Worm (Caenorhabditis elegans) whole organism, L1 larva: ENCODE results near the gene cyp-14A1.

Experiments
- blmp-1 ChIP-seq: fragments of 150-350 bp; optimal IDR thresholded peaks from 2 replicates; lab custom pipeline; 2014; ENCODE audit warnings: missing biosample characterization, missing genetic modification characterization
- efl-1 ChIP-seq, 4 experiments: fragments of 150-350 bp; optimal IDR thresholded peaks in 3 of 4; peaks in 1 of 4; 1 replicate in 1 of 4; 2 replicates in 3 of 4; lab custom pipeline; 2014; ENCODE audit warnings: missing biosample characterization in 2 of 4, missing genetic modification characterization in 2 of 4, missing genetic modification reagents in 2 of 4
- efl-3 ChIP-seq: fragments of 200-800 bp; sonication (Bioruptor generic); optimal IDR thresholded peaks from 2 replicates; lab custom pipeline; 2018; ENCODE audit warnings: mild to moderate bottlenecking, missing genetic modification characterization, missing compliant biosample characterization
- fkh-10 ChIP-seq: sonication (generic microtip); optimal IDR thresholded peaks from 2 replicates; lab custom pipeline; 2017; ENCODE audit warnings: missing biosample characterization, missing genetic modification reagents, missing genetic modification characterization
- hlh-4 ChIP-seq: sonication (generic microtip); optimal IDR thresholded peaks from 2 replicates; lab custom pipeline; 2016; ENCODE audit warnings: mild to moderate bottlenecking, missing genetic modification characterization, missing compliant biosample characterization
- hpl-2 ChIP-seq: fragments of 150-350 bp; optimal IDR thresholded peaks from 2 replicates; lab custom pipeline; 2014; ENCODE audit warnings: missing biosample characterization, missing genetic modification reagents, missing genetic modification characterization
- jun-1 ChIP-seq: fragments of 150-350 bp; optimal IDR thresholded peaks from 2 replicates; lab custom pipeline; 2014; ENCODE audit warnings: missing biosample characterization, missing genetic modification reagents, missing genetic modification characterization
- lin-14 ChIP-seq: fragments of 200-800 bp; sonication (Bioruptor generic); optimal IDR thresholded peaks from 2 replicates; lab custom pipeline; 2018; ENCODE audit warnings: mild to moderate bottlenecking, missing genetic modification characterization, moderate library complexity, missing compliant biosample characterization
- lin-35 ChIP-seq, 2 experiments: fragments of 150-350 bp; optimal IDR thresholded peaks; 2 replicates each; lab custom pipeline; 2014; ENCODE audit warnings: missing biosample characterization in 2 of 2, missing genetic modification characterization in 2 of 2, missing genetic modification reagents in 2 of 2
- lsy-2 ChIP-seq, 2 experiments: fragments of 150-350 bp; optimal IDR thresholded peaks; 2 replicates each; lab custom pipeline; 2014; ENCODE audit warnings: missing biosample characterization in 2 of 2, missing genetic modification characterization in 2 of 2
- mab-9 ChIP-seq: fragments of 200-800 bp; sonication (Bioruptor generic); IDR thresholded peaks from 2 replicates; pipeline ENCODE4 v1.3.6; 2022; ENCODE audit warnings: missing genetic modification reagents, missing genetic modification characterization, missing compliant biosample characterization
- mef-2 ChIP-seq: fragments of 150-350 bp; optimal IDR thresholded peaks from 2 replicates; lab custom pipeline; 2014; ENCODE audit warnings: missing biosample characterization, missing genetic modification characterization
- mep-1 ChIP-seq: fragments of 150-350 bp; optimal IDR thresholded peaks from 2 replicates; lab custom pipeline; 2014; ENCODE audit warnings: missing biosample characterization, missing genetic modification characterization
- nhr-19 ChIP-seq: fragments of 200-800 bp; sonication (Bioruptor generic); conservative IDR thresholded peaks from 2 replicates; pipeline ENCODE4 v1.3.6; 2022; ENCODE audit warnings: missing genetic modification characterization, missing compliant biosample characterization
- nhr-20 ChIP-seq: sonication (generic microtip); optimal IDR thresholded peaks from 2 replicates; lab custom pipeline; 2016; ENCODE audit warnings: mild to moderate bottlenecking, missing genetic modification characterization, missing compliant biosample characterization
- nhr-47 ChIP-seq: sonication (generic microtip); optimal IDR thresholded peaks from 2 replicates; lab custom pipeline; 2016; ENCODE audit warnings: mild to moderate bottlenecking, missing genetic modification characterization, moderate library complexity, missing compliant biosample characterization
- nhr-71 ChIP-seq: sonication (generic microtip); optimal IDR thresholded peaks from 2 replicates; lab custom pipeline; 2016; ENCODE audit warnings: mild to moderate bottlenecking, missing genetic modification characterization, moderate library complexity, missing compliant biosample characterization
- nhr-76 ChIP-seq: sonication (generic microtip); optimal IDR thresholded peaks from 2 replicates; lab custom pipeline; 2017; ENCODE audit warnings: missing biosample characterization, missing genetic modification characterization
- nhr-85 ChIP-seq: sonication (generic microtip); peaks from one replicate; lab custom pipeline; 2016; ENCODE audit warnings: missing genetic modification characterization, inconsistent platforms, missing compliant biosample characterization
- pag-3 ChIP-seq: sonication (generic microtip); optimal IDR thresholded peaks from 2 replicates; lab custom pipeline; 2017; ENCODE audit warnings: missing genetic modification characterization, mild to moderate bottlenecking, missing compliant biosample characterization, antibody characterized with exemption, borderline replicate concordance; ENCODE audit not compliant: insufficient read depth
- pax-3 ChIP-seq: fragments of 200-800 bp; sonication (Bioruptor generic); optimal IDR thresholded peaks from 2 replicates; lab custom pipeline; 2018; ENCODE audit warnings: mild to moderate bottlenecking, missing genetic modification characterization, moderate library complexity, missing compliant biosample characterization
- pqm-1 ChIP-seq: sonication (generic microtip); optimal IDR thresholded peaks from 3 replicates; lab custom pipeline; 2017; ENCODE audit warnings: missing biosample characterization, missing genetic modification characterization
- rnt-1 ChIP-seq: sonication (generic microtip); optimal IDR thresholded peaks from 2 replicates; lab custom pipeline; 2016; ENCODE audit warnings: mild to moderate bottlenecking, missing genetic modification characterization, moderate library complexity, missing compliant biosample characterization
- snpc-4 ChIP-seq: fragments of 150-350 bp; optimal IDR thresholded peaks from 2 replicates; lab custom pipeline; 2014; ENCODE audit warnings: missing biosample characterization, missing genetic modification characterization
- unc-130 ChIP-seq: fragments of 150-350 bp; optimal IDR thresholded peaks from 2 replicates; lab custom pipeline; 2017; ENCODE audit warnings: missing biosample characterization, missing genetic modification characterization, inconsistent platforms
- unc-86 ChIP-seq: sonication (generic microtip); optimal IDR thresholded peaks from 2 replicates; lab custom pipeline; 2016; ENCODE audit warnings: missing genetic modification characterization, missing compliant biosample characterization
- xbp-1 ChIP-seq: sonication (generic microtip); optimal IDR thresholded peaks from 2 replicates; lab custom pipeline; 2016; ENCODE audit warnings: missing genetic modification characterization, missing compliant biosample characterization
- zip-4 ChIP-seq: fragments of 200-800 bp; sonication (Bioruptor generic); optimal IDR thresholded peaks from 2 replicates; lab custom pipeline; 2018; ENCODE audit warnings: mild to moderate bottlenecking, missing genetic modification characterization, moderate library complexity, missing compliant biosample characterization
- ztf-4 ChIP-seq: fragments of 150-350 bp; optimal IDR thresholded peaks from 2 replicates; lab custom pipeline; 2014; ENCODE audit warnings: missing biosample characterization, missing genetic modification characterization

The cyp-14A1 gene

ce11 chrX:13223437-13223836 lies 43.7 kb downstream of the cyp-14A1 start, which contains the start of gene skr-20:
Gene skr-20 (minus strand): TSS chrX:13223537.
- TF ChIP-seq fkh-10 (GFP tag; lab: Kevin White, UChicago) (no peak), nhr-47 (tag; lab: Kevin White, UChicago) (no peak), unc-86 (no peak), jun-1 (tag; lab: Kevin White, UChicago) (no peak)

DNA sequence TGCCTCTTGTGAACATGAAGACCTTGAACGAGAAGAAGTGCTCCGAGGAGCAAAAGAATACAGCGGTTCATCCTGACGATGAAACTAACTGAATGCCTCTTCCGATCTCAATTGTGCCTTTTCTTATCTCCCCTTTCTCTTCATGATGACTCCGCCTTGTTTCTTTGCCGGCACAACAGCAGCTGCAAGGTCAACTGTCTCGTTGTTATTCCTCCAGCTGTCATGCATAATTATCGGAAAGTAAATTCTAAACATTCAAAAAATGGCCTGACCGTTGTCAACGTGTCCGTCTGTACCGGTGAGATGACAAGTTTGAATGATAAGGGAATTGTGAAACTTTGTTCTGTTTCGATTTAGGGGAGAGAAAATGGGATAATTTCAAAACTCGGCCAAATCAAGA lies 45.8 kb downstream of the cyp-14A1 start, which contains the start of gene asp-4:
TSS of gene asp-4 (minus strand) at position 106 of the 400 bp plus-strand sequence.
- TF ChIP-seq ztf-4 (tag; lab: Kevin White, UChicago) (no peak), mab-9 (0 out of 2 replicates have a peak, but pooled peaks have one; percentile 14), blmp-1 (peak; percentile 40), lin-14 (GFP tag; lab: Kevin White, UChicago) (peak; percentile 39), mep-1 (tag; lab: Kevin White, UChicago) (peak; percentile 37), efl-3 (GFP tag; lab: Kevin White, UChicago) (no peak), nhr-85 (tag; lab: Kevin White, UChicago) (peak; percentile 69)
- TF ChIP-seq, all 84 proteins: peak for 5

- no peak for TF ChIP-seq pqm-1
- peak; percentile 71 for TF ChIP-seq pag-3 (tag; lab: Kevin White, UChicago)
- no peak for TF ChIP-seq mef-2 (tag; lab: Kevin White, UChicago)
- TF ChIP-seq unc-130 (tag; lab: Kevin White, UChicago): peak; percentile 36
- peak; percentile 5 for TF ChIP-seq nhr-20 (tag; lab: Kevin White, UChicago)
- TF ChIP-seq nhr-19 (GFP tag; lab: Robert Waterston, UW): no peak; the same call in 1 of the 2 replicates
- TF ChIP-seq rnt-1 (tag; lab: Kevin White, UChicago): peak; percentile 65
- peak; percentile 59 for TF ChIP-seq nhr-71 (tag; lab: Kevin White, UChicago)
- TF ChIP-seq lin-14 (GFP tag; lab: Kevin White, UChicago): peak; percentile 69
- no peak for TF ChIP-seq nhr-76
- TF ChIP-seq lin-35 (GFP tag; optimal IDR thresholded peaks at IDR 0.05; lab: Kevin White, UChicago): peak in 1 of 2 experiments; percentile 0
- no peak for TF ChIP-seq pax-3 (tag; lab: Kevin White, UChicago)
- TF ChIP-seq lsy-2 (tag; optimal IDR thresholded peaks at IDR 0.05; lab: Kevin White, UChicago): peak in 1 of 2 experiments; percentile 40
- peak; percentile 84 for TF ChIP-seq snpc-4 (tag; lab: Kevin White, UChicago)
- TF ChIP-seq, all 84 proteins: peak for 9
Measured at ce11 chrX:13220609-13221008, 46.5 kb downstream of the cyp-14A1 start.

DNA sequence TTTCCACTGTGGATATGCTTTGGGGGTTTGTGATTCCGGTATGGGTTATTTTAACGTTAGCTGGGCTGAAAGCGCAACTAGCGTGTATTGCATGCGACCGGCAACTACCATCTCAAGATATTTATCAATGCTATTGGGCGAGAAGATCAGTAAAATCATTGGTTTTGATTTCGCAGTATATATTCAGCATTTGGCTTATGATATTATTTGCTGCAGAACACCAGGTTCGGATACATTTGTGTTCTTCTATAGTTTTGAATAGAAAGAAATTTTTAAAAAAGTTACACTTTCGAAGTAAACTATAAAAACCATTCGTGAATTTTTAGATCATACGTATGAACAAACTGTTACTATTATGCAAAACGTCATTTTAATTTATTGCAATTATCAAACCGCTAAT lies 49.2 kb downstream of the cyp-14A1 start:
- no peak for TF ChIP-seq hlh-4 (tag; lab: Kevin White, UChicago)
- no peak for TF ChIP-seq unc-130 (tag; lab: Kevin White, UChicago)
- no peak for TF ChIP-seq zip-4 (GFP tag; lab: Kevin White, UChicago)
- TF ChIP-seq rnt-1 (tag; lab: Kevin White, UChicago): no peak

DNA sequence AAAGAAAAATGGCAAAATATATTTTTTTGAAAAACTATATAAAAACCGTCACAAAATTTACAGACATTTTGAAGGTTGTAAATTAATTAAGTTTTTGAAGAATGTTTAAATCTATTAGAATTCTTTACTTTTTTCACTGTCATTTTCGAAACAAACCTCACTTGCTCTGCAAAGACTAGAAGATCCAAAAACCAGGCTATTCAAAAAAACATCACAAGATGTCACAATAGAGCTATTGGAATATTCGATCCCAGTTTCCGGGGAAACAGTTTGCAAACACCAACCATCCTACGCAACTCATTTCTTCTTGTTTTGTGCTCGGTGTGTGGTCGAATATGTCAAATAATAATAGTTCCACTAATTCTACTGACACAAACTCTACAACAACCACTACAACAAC lies 50.4 kb downstream of the cyp-14A1 start, which contains the start of gene R12H7.4:
TSS of gene R12H7.4 (plus strand) at position 301 of the 400 bp plus-strand sequence.
- no peak for TF ChIP-seq blmp-1
- TF ChIP-seq hpl-2: no peak
- TF ChIP-seq efl-1 (optimal IDR thresholded peaks at IDR 0.05; lab: Kevin White, UChicago): no peak
- peak in 1 of 2 experiments; percentile 29 for TF ChIP-seq efl-1 (GFP tag; optimal IDR thresholded peaks at IDR 0.05 in 1 of 2; lab: Kevin White, UChicago)
- no peak for TF ChIP-seq xbp-1 (tag; lab: Kevin White, UChicago)
